Fruit fly (Drosophila melanogaster): Measurements from ENCODE around the gene CG2258.

Gene CG2258

dm6 chrX:8112715-8113114 lies 10.8 kb upstream of the CG2258 start (continued):
- TF ChIP-seq Doc3 (GFP tag; IDR thresholded peaks at IDR 0.05; ENCODE audit: partially characterized antibody), result no peak
- TF ChIP-seq ranshi (GFP tag; IDR thresholded peaks at IDR 0.05), result peak; percentile 15; the same call in 1 of the 2 replicates
- no peak for TF ChIP-seq CG33557 (GFP tag; optimal IDR thresholded peaks at IDR 0.05)
- TF ChIP-seq CG7745 (tag; optimal IDR thresholded peaks at IDR 0.05), result no peak
- no peak for TF ChIP-seq CG17385 (GFP tag; optimal IDR thresholded peaks at IDR 0.05)
- TF ChIP-seq E2f1 (GFP tag; IDR thresholded peaks at IDR 0.05), result no peak
- TF ChIP-seq CG2202 (tag; optimal IDR thresholded peaks at IDR 0.05), result no peak
- TF ChIP-seq CG9727 (GFP tag; optimal IDR thresholded peaks at IDR 0.05), result peak; percentile 17
- no peak for TF ChIP-seq fd96Cb (tag; optimal IDR thresholded peaks at IDR 0.05)
- TF ChIP-seq CG8290 (GFP tag; optimal IDR thresholded peaks at IDR 0.05), result no peak
- TF ChIP-seq CG8290 (tag; optimal IDR thresholded peaks at IDR 0.05), result peak in 1 of 2 experiments; percentile 5
- TF ChIP-seq slou (GFP tag; optimal IDR thresholded peaks at IDR 0.05), result peak; percentile 8
- TF ChIP-seq Pdp1 (GFP tag; optimal IDR thresholded peaks at IDR 0.05), result peak in 1 of 2 experiments; percentile 14
- no peak for TF ChIP-seq HLH4C (GFP tag; IDR thresholded peaks at IDR 0.05; ENCODE audit: partially characterized antibody)
- TF ChIP-seq Med (GFP tag), result peak; percentile 53
- no peak for TF ChIP-seq sc (optimal IDR thresholded peaks at IDR 0.05)
- TF ChIP-seq sc (GFP tag; optimal IDR thresholded peaks at IDR 0.05), result no peak
- no peak for TF ChIP-seq CG4282 (GFP tag; optimal IDR thresholded peaks at IDR 0.05)
- peak; percentile 11 for TF ChIP-seq CG15011 (GFP tag; optimal IDR thresholded peaks at IDR 0.05)
- no peak for TF ChIP-seq Sin3A (optimal IDR thresholded peaks at IDR 0.05)
- TF ChIP-seq CG31224 (GFP tag; IDR thresholded peaks at IDR 0.05), result no peak
- peak; percentile 11; the same call in 1 of the 2 replicates for TF ChIP-seq Adf1 (GFP tag; IDR thresholded peaks at IDR 0.05)
- no peak for TF ChIP-seq CG13894 (tag; optimal IDR thresholded peaks at IDR 0.05)
- TF ChIP-seq chif (GFP tag; optimal IDR thresholded peaks at IDR 0.05), result no peak
- TF ChIP-seq CG7786 (GFP tag; optimal IDR thresholded peaks at IDR 0.05), result peak; percentile 4
- TF ChIP-seq lilli (GFP tag; optimal IDR thresholded peaks at IDR 0.05), result peak; percentile 51
- TF ChIP-seq cwo (GFP tag; optimal IDR thresholded peaks at IDR 0.05), result peak; percentile 51
- peak; percentile 70 for TF ChIP-seq GATAe (GFP tag; conservative IDR thresholded peaks at IDR 0.05)
- no peak for TF ChIP-seq CG3065 (GFP tag; optimal IDR thresholded peaks at IDR 0.05)
- TF ChIP-seq ap (GFP tag; IDR thresholded peaks at IDR 0.05), result no peak
- TF ChIP-seq CG10209 (GFP tag; optimal IDR thresholded peaks at IDR 0.05), result peak; percentile 35
- no peak for TF ChIP-seq CG14965 (GFP tag; optimal IDR thresholded peaks at IDR 0.05; ENCODE audit: borderline replicate concordance)
- TF ChIP-seq CG6854 (GFP tag; optimal IDR thresholded peaks at IDR 0.05), result no peak
- TF ChIP-seq CG10321 (GFP tag; IDR thresholded peaks at IDR 0.05), result no peak
- TF ChIP-seq hth (optimal IDR thresholded peaks at IDR 0.05), result no peak
- TF ChIP-seq peb (GFP tag; IDR thresholded peaks at IDR 0.05), result no peak
- peak; percentile 27 for TF ChIP-seq nau (GFP tag; optimal IDR thresholded peaks at IDR 0.05)
- no peak for TF ChIP-seq jing (GFP tag; optimal IDR thresholded peaks at IDR 0.05)
- no peak for TF ChIP-seq zen2 (GFP tag; IDR thresholded peaks at IDR 0.05; ENCODE audit: partially characterized antibody)
- no peak for TF ChIP-seq Dp (GFP tag; optimal IDR thresholded peaks at IDR 0.05)
- no peak for TF ChIP-seq cg (GFP tag; optimal IDR thresholded peaks at IDR 0.05)
- TF ChIP-seq sqz (GFP tag; optimal IDR thresholded peaks at IDR 0.05), result no peak
- no peak for TF ChIP-seq sim (GFP tag; IDR thresholded peaks at IDR 0.05)
- TF ChIP-seq CG18011 (GFP tag; optimal IDR thresholded peaks at IDR 0.05), result no peak
- TF ChIP-seq CG16815 (GFP tag; optimal IDR thresholded peaks at IDR 0.05), result no peak
- TF ChIP-seq CG4707 (GFP tag; optimal IDR thresholded peaks at IDR 0.05), result no peak
- TF ChIP-seq CG18476 (GFP tag; optimal IDR thresholded peaks at IDR 0.05), result no peak
- no peak for TF ChIP-seq CG10979 (tag; optimal IDR thresholded peaks at IDR 0.05)
- no peak for TF ChIP-seq oc (tag; optimal IDR thresholded peaks at IDR 0.05)
- no peak for TF ChIP-seq CG9609 (GFP tag; optimal IDR thresholded peaks at IDR 0.05)
- TF ChIP-seq Rfx (GFP tag; IDR thresholded peaks at IDR 0.05), result peak; percentile 70
- no peak for TF ChIP-seq Kr (GFP tag; optimal IDR thresholded peaks at IDR 0.05)

Measured in whole organism, embryonic.